Worm (Caenorhabditis elegans): ENCODE results near the gene cutl-18.

DNA sequence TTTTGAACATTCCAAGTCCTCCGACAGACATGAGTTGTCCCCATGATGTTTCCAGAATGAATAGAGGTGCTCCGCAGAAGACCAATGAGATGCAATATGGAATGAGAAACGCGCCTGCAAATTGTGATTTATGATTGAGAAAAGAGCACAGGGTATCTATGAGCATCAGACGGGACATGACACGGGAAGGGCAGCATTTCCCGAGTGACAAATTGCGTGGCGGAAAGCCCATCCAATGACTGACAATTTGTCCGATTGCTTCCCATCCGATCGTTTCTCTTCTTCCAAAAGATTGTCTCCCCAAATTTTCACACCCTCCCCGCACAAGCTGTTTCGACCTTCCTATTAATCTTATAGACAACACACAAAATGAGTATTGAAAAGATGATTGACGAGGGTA lies 8.9 kb downstream of the cutl-18 start:
- no peak for TF ChIP-seq aha-1 (tag; optimal IDR thresholded peaks at IDR 0.05)
- no peak for TF ChIP-seq dpl-1 (GFP tag; optimal IDR thresholded peaks at IDR 0.05)
- no peak for TF ChIP-seq unc-62 (GFP tag; optimal IDR thresholded peaks at IDR 0.05)
